Fruit fly (Drosophila melanogaster) whole organism, pupa: ENCODE results near the gene CG3719.

Source experiments
- CG12605 ChIP-seq: fragments of 200-800 bp; sonication (Bioruptor generic); IDR thresholded peaks from 2 replicates; pipeline ENCODE4 v1.3.6; 2022; ENCODE audit warnings: missing biosample characterization, missing genetic modification characterization
- CG13204 ChIP-seq: fragments of 200-800 bp; sonication (Bioruptor generic); optimal IDR thresholded peaks from 2 replicates; lab custom pipeline; 2018; ENCODE audit warnings: missing biosample characterization, mild to moderate bottlenecking, missing genetic modification characterization, moderate library complexity
- CG14655 ChIP-seq: fragments of 200-800 bp; sonication (Bioruptor generic); optimal IDR thresholded peaks from 3 replicates; lab custom pipeline; 2017; ENCODE audit warnings: mild to moderate bottlenecking, missing biosample characterization, missing genetic modification reagents, missing genetic modification characterization
- CG34367 ChIP-seq: fragments of 200-800 bp; sonication (Bioruptor generic); optimal IDR thresholded peaks from 2 replicates; lab custom pipeline; 2018; ENCODE audit warnings: missing biosample characterization, mild to moderate bottlenecking, missing genetic modification characterization
- CG4496 ChIP-seq: fragments of 200-800 bp; sonication (Bioruptor generic); IDR thresholded peaks from 3 replicates; pipeline ENCODE4 v1.3.6; 2022; ENCODE audit warnings: missing biosample characterization, missing genetic modification characterization
- EcR ChIP-seq: fragments of 200-800 bp; sonication (Bioruptor generic); optimal IDR thresholded peaks from 3 replicates; lab custom pipeline; 2019; ENCODE audit warnings: missing biosample characterization, missing genetic modification characterization, mild to moderate bottlenecking, moderate library complexity, missing genetic modification reagents
- Pif1A ChIP-seq: fragments of 200-800 bp; sonication (Bioruptor generic); optimal IDR thresholded peaks from 3 replicates; lab custom pipeline; 2016; ENCODE audit warnings: missing biosample characterization, missing genetic modification characterization
- gl ChIP-seq: fragments of 200-800 bp; sonication (Bioruptor generic); optimal IDR thresholded peaks from 2 replicates; lab custom pipeline; 2018; ENCODE audit warnings: missing biosample characterization, mild to moderate bottlenecking, missing genetic modification characterization

DNA sequence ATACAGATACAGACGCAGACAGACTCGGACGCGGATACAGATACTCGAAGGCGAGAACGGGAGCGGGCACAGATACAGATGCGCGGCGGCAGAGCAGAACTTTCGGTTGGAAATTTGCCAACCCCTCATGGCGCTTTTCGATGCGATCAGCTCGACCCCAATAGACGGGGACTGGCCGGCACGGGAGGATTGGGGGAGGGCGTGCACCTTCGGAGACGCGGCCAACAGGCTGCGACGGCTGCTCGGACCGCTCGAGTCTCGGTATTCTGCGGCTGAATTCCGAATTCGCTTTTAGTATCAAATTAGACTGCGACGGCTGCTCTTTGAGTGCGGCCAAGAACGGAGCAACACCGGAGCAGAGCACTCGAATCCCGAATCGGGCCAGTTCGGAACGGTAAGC lies 4.0 kb upstream of the CG3719 start:
- TF ChIP-seq gl (tag; lab: Kevin White, UChicago) (no peak), CG13204 (GFP tag; lab: Kevin White, UChicago) (peak; percentile 14), CG12605 (no peak), Pif1A (no peak), CG34367 (tag; lab: Kevin White, UChicago) (no peak), CG14655 (no peak), EcR (GFP tag; lab: Kevin White, UChicago) (no peak), CG4496 (GFP tag; lab: Robert Waterston, UW) (no peak)
